Fruit fly (Drosophila melanogaster) whole organism, embryonic: Measurements from ENCODE around the gene Taf2.
A peak's percentile ranks its signal among the peaks of the same experiment; 100 is the strongest.

Source experiments
- Aef1 ChIP-seq: fragments of 200-800 bp; sonication (Bioruptor generic); IDR thresholded peaks from 3 replicates; pipeline ENCODE4 v1.3.6; 2022; ENCODE audit warnings: missing biosample characterization, missing genetic modification characterization
- CG10274 ChIP-seq: fragments of 200-800 bp; sonication (Bioruptor generic); optimal IDR thresholded peaks from 3 replicates; lab custom pipeline; 2017; ENCODE audit warnings: missing biosample characterization, mild to moderate bottlenecking, missing genetic modification characterization
- CG10543 ChIP-seq: fragments of 200-800 bp; sonication (Bioruptor generic); optimal IDR thresholded peaks from 3 replicates; lab custom pipeline; 2017; ENCODE audit warnings: missing biosample characterization, mild to moderate bottlenecking, missing genetic modification characterization, moderate library complexity
- CG10959 ChIP-seq: fragments of 200-800 bp; sonication (Bioruptor generic); IDR thresholded peaks from 2 replicates; pipeline ENCODE4 v1.3.6; 2022; ENCODE audit warnings: missing biosample characterization, missing genetic modification characterization
- CG11456 ChIP-seq: fragments of 200-800 bp; sonication (Bioruptor generic); IDR thresholded peaks from 3 replicates; pipeline ENCODE4 v1.3.6; 2022; ENCODE audit warnings: missing biosample characterization, missing genetic modification characterization
- CG12071 ChIP-seq: fragments of 200-800 bp; sonication (Bioruptor generic); optimal IDR thresholded peaks from 3 replicates; lab custom pipeline; 2018; ENCODE audit warnings: missing biosample characterization, mild to moderate bottlenecking, missing genetic modification characterization
- CG14860 ChIP-seq: fragments of 200-800 bp; sonication (Bioruptor generic); IDR thresholded peaks from 3 replicates; pipeline ENCODE4 v1.3.6; 2022; ENCODE audit warnings: missing biosample characterization, missing genetic modification characterization; ENCODE audit not compliant: partially characterized antibody
- CG15269 ChIP-seq: fragments of 200-800 bp; sonication (Bioruptor generic); optimal IDR thresholded peaks from 2 replicates; lab custom pipeline; 2018; ENCODE audit warnings: missing biosample characterization, mild to moderate bottlenecking, missing genetic modification characterization, moderate library complexity
- CG1647 ChIP-seq: fragments of 200-800 bp; sonication (Bioruptor generic); optimal IDR thresholded peaks from 3 replicates; lab custom pipeline; 2016; ENCODE audit warnings: missing biosample characterization, missing genetic modification characterization
- CG16813 ChIP-seq: fragments of 200-800 bp; sonication (Bioruptor generic); IDR thresholded peaks from 3 replicates; pipeline ENCODE4 v1.3.6; 2022; ENCODE audit warnings: missing biosample characterization, missing genetic modification characterization; ENCODE audit not compliant: partially characterized antibody
- CG18599 ChIP-seq: fragments of 200-800 bp; sonication (Bioruptor generic); optimal IDR thresholded peaks from 3 replicates; lab custom pipeline; 2017; ENCODE audit warnings: missing biosample characterization, missing genetic modification characterization, mild to moderate bottlenecking, moderate library complexity, missing genetic modification reagents
- CG2889 ChIP-seq: fragments of 200-800 bp; sonication (Bioruptor generic); IDR thresholded peaks from 3 replicates; pipeline ENCODE4 v1.3.6; 2022; ENCODE audit warnings: missing biosample characterization, missing genetic modification characterization
- CG3065 ChIP-seq: fragments of 200-800 bp; sonication (Bioruptor generic); optimal IDR thresholded peaks from 2 replicates; lab custom pipeline; 2016; ENCODE audit warnings: missing biosample characterization, missing genetic modification characterization
- CG31365 ChIP-seq: fragments of 200-800 bp; sonication (Bioruptor generic); optimal IDR thresholded peaks from 2 replicates; lab custom pipeline; 2018; ENCODE audit warnings: missing biosample characterization, mild to moderate bottlenecking, missing genetic modification characterization
- CG4328 ChIP-seq: fragments of 200-800 bp; sonication (Bioruptor generic); optimal IDR thresholded peaks from 3 replicates; lab custom pipeline; 2017; ENCODE audit warnings: missing biosample characterization, missing genetic modification reagents, missing genetic modification characterization
- CG5180 ChIP-seq: fragments of 200-800 bp; sonication (Bioruptor generic); optimal IDR thresholded peaks from 3 replicates; lab custom pipeline; 2017; ENCODE audit warnings: missing biosample characterization, missing genetic modification characterization, mild to moderate bottlenecking, moderate library complexity, missing genetic modification reagents
- CG6254 ChIP-seq: fragments of 200-800 bp; sonication (Bioruptor generic); optimal IDR thresholded peaks from 3 replicates; lab custom pipeline; 2017; ENCODE audit warnings: mild to moderate bottlenecking, missing biosample characterization, missing genetic modification reagents, missing genetic modification characterization
- CG8478 ChIP-seq: fragments of >200 bp; optimal IDR thresholded peaks from 2 replicates; lab custom pipeline; 2018
- CG8765 ChIP-seq: fragments of 200-800 bp; sonication (Bioruptor generic); IDR thresholded peaks from 2 replicates; pipeline ENCODE4 v1.3.6; 2022; ENCODE audit warnings: missing biosample characterization, missing genetic modification characterization
- Dbx ChIP-seq: fragments of 200-800 bp; sonication (Bioruptor generic); IDR thresholded peaks from 3 replicates; pipeline ENCODE4 v1.3.6; 2022; ENCODE audit warnings: missing biosample characterization, missing genetic modification characterization
- Dip2 ChIP-seq: fragments of 200-800 bp; sonication (Bioruptor generic); IDR thresholded peaks from 2 replicates; pipeline ENCODE4 v1.3.6; 2022; ENCODE audit warnings: missing biosample characterization, missing genetic modification characterization
- Dll ChIP-seq: fragments of 200-800 bp; sonication (Bioruptor generic); IDR thresholded peaks from 4 replicates; pipeline ENCODE4 v1.3.6; 2022; ENCODE audit warnings: missing biosample characterization, missing genetic modification characterization; ENCODE audit not compliant: partially characterized antibody
- HHEX ChIP-seq: fragments of 200-800 bp; sonication (Bioruptor generic); optimal IDR thresholded peaks from 3 replicates; lab custom pipeline; 2017; ENCODE audit warnings: missing biosample characterization, mild to moderate bottlenecking, missing genetic modification characterization, missing genetic modification reagents
- HmgD ChIP-seq: fragments of 200-800 bp; sonication (Bioruptor generic); optimal IDR thresholded peaks from 3 replicates; lab custom pipeline; 2016; ENCODE audit warnings: missing biosample characterization, missing genetic modification characterization
- MESR4 ChIP-seq: fragments of 200-800 bp; sonication (Bioruptor generic); optimal IDR thresholded peaks from 2 replicates; lab custom pipeline; 2018; ENCODE audit warnings: missing biosample characterization, mild to moderate bottlenecking, missing genetic modification characterization, moderate library complexity
- Mes4 ChIP-seq: fragments of 200-800 bp; sonication (Bioruptor generic); optimal IDR thresholded peaks from 2 replicates; lab custom pipeline; 2016; ENCODE audit warnings: missing biosample characterization, missing genetic modification characterization
- PHDP ChIP-seq: fragments of 200-800 bp; sonication (Bioruptor generic); optimal IDR thresholded peaks from 3 replicates; lab custom pipeline; 2018; ENCODE audit warnings: missing biosample characterization, mild to moderate bottlenecking, missing genetic modification characterization, moderate library complexity
- Sox100B ChIP-seq: fragments of 200-800 bp; sonication (Bioruptor generic); optimal IDR thresholded peaks from 3 replicates; lab custom pipeline; 2018; ENCODE audit warnings: missing biosample characterization, mild to moderate bottlenecking, missing genetic modification characterization
- Usf ChIP-seq: fragments of 200-800 bp; sonication (Bioruptor generic); optimal IDR thresholded peaks from 2 replicates; lab custom pipeline; 2017; ENCODE audit warnings: missing genotype, missing biosample characterization, missing genetic modification characterization
- Xbp1 ChIP-seq: fragments of 200-800 bp; sonication (Bioruptor generic); optimal IDR thresholded peaks from 3 replicates; lab custom pipeline; 2016; ENCODE audit warnings: missing biosample characterization, mild to moderate bottlenecking, missing genetic modification characterization
- bigmax ChIP-seq: fragments of 200-800 bp; sonication (Bioruptor generic); optimal IDR thresholded peaks from 2 replicates; lab custom pipeline; 2018; ENCODE audit warnings: missing biosample characterization, mild to moderate bottlenecking, missing genetic modification characterization
- disco-r ChIP-seq: fragments of 200-800 bp; sonication (Bioruptor generic); optimal IDR thresholded peaks from 2 replicates; lab custom pipeline; 2016; ENCODE audit warnings: missing biosample characterization, missing genetic modification characterization
- ham ChIP-seq: fragments of 200-800 bp; sonication (Bioruptor generic); IDR thresholded peaks from 2 replicates; pipeline ENCODE4 v1.3.6; 2022; ENCODE audit warnings: missing biosample characterization, missing genetic modification characterization
- her ChIP-seq: fragments of 200-800 bp; sonication (Bioruptor generic); optimal IDR thresholded peaks from 2 replicates; lab custom pipeline; 2016; ENCODE audit warnings: missing biosample characterization, missing genetic modification characterization
- kni ChIP-seq: fragments of 200-800 bp; sonication (Bioruptor generic); optimal IDR thresholded peaks from 3 replicates; lab custom pipeline; 2017; ENCODE audit warnings: mild to moderate bottlenecking, missing biosample characterization, missing genetic modification reagents, missing genetic modification characterization
- lab ChIP-seq: fragments of 200-800 bp; sonication (Bioruptor generic); optimal IDR thresholded peaks from 3 replicates; lab custom pipeline; 2017; ENCODE audit warnings: missing biosample characterization, missing genetic modification characterization, mild to moderate bottlenecking, moderate library complexity, missing genetic modification reagents
- maf-S ChIP-seq: fragments of 200-800 bp; sonication (Bioruptor generic); optimal IDR thresholded peaks from 2 replicates; lab custom pipeline; 2016; ENCODE audit warnings: missing biosample characterization, missing genetic modification characterization
- nom ChIP-seq: fragments of 200-800 bp; sonication (Bioruptor generic); optimal IDR thresholded peaks from 2 replicates; lab custom pipeline; 2017; ENCODE audit warnings: missing biosample characterization, missing genetic modification characterization, mild to moderate bottlenecking, moderate library complexity, missing genetic modification reagents
- peb ChIP-seq: fragments of 200-800 bp; sonication (Bioruptor generic); IDR thresholded peaks from 2 replicates; pipeline ENCODE4 v1.3.6; 2022; ENCODE audit warnings: missing biosample characterization, missing genetic modification characterization
- phol ChIP-seq: fragments of 200-800 bp; sonication (Bioruptor generic); optimal IDR thresholded peaks from 3 replicates; lab custom pipeline; 2018; ENCODE audit warnings: missing biosample characterization, mild to moderate bottlenecking, missing genetic modification characterization, moderate library complexity
- pnt ChIP-seq: fragments of 200-800 bp; sonication (Bioruptor generic); optimal IDR thresholded peaks from 3 replicates; lab custom pipeline; 2016; ENCODE audit warnings: missing biosample characterization, missing genetic modification characterization
- repo ChIP-seq: fragments of 200-800 bp; sonication (Bioruptor generic); optimal IDR thresholded peaks from 2 replicates; lab custom pipeline; 2016; ENCODE audit warnings: missing biosample characterization, missing genetic modification characterization
- sim ChIP-seq: fragments of 200-800 bp; sonication (Bioruptor generic); IDR thresholded peaks from 2 replicates; pipeline ENCODE4 v1.3.6; 2022; ENCODE audit warnings: missing biosample characterization, missing genetic modification characterization
- sna ChIP-seq: fragments of 200-800 bp; sonication (Bioruptor generic); IDR thresholded peaks from 2 replicates; pipeline ENCODE4 v1.3.6; 2022; ENCODE audit warnings: missing biosample characterization, missing genetic modification characterization; ENCODE audit not compliant: partially characterized antibody
- stwl ChIP-seq: fragments of 200-800 bp; sonication (Bioruptor generic); optimal IDR thresholded peaks from 3 replicates; lab custom pipeline; 2018; ENCODE audit warnings: missing biosample characterization, mild to moderate bottlenecking, missing genetic modification characterization, moderate library complexity
- sug ChIP-seq: fragments of 200-800 bp; optimal IDR thresholded peaks from 2 replicates; lab custom pipeline; 2019; ENCODE audit warnings: missing biosample characterization, mild to moderate bottlenecking, missing genetic modification characterization, moderate library complexity
- tna ChIP-seq: fragments of 200-800 bp; sonication (Bioruptor generic); IDR thresholded peaks from 2 replicates; pipeline ENCODE4 v1.3.6; 2022; ENCODE audit warnings: missing biosample characterization, missing genetic modification characterization; ENCODE audit not compliant: partially characterized antibody
- trem ChIP-seq: fragments of 200-800 bp; optimal IDR thresholded peaks from 3 replicates; lab custom pipeline; 2019; ENCODE audit warnings: missing biosample characterization, mild to moderate bottlenecking, missing genetic modification characterization, moderate library complexity
- zen ChIP-seq: fragments of 200-800 bp; sonication (Bioruptor generic); optimal IDR thresholded peaks from 3 replicates; lab custom pipeline; 2018; ENCODE audit warnings: missing biosample characterization, mild to moderate bottlenecking, missing genetic modification characterization, moderate library complexity

The Taf2 gene

DNA sequence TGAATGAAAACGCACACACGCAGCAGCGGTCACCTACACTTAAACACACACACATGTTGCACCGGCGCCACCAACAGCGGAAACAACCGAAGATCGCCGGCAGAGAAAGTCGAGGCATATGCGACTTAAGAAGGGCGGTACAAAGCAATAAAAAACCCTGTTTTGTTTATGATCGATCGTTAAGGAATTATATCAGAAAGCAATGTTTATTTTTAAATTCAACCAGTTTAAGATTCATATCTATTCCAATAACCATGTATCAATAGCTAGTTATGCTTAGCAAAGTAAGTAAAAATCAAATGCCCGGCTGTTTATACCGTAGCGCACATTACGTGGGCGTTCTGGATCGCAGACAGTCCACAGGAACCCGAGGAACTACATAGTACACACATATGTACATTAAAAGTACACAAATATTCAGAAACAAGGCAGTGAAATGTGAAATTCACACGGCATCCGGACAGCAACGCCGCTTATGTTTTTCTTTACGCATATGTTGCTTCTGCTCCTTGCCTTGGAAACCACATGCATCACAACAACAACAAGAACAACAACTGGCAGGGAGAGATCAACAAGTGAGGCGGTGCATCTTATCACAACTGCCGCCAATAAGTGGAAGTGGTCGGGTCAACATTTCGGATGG is 32.6 kb downstream of the Taf2 start (continued):
- TF ChIP-seq maf-S (GFP tag; lab: Kevin White, UChicago) (peak; percentile 95), trem (peak; percentile 97), bigmax (GFP tag; lab: Kevin White, UChicago) (peak; percentile 59), CG6254 (GFP tag; lab: Kevin White, UChicago) (peak; percentile 97), PHDP (tag; lab: Kevin White, UChicago) (peak; percentile 93), CG31365 (peak; percentile 88), phol (peak; percentile 99), Mes4 (GFP tag; lab: Kevin White, UChicago) (peak; percentile 97), CG18599 (GFP tag; lab: Kevin White, UChicago) (peak; percentile 96), peb (peak; percentile 97), stwl (peak; percentile 66), CG8478 (lab: Kevin White, UChicago) (no peak), kni (GFP tag; lab: Kevin White, UChicago) (peak; percentile 100), CG4328 (GFP tag; lab: Kevin White, UChicago) (peak; percentile 94), zen (tag; lab: Kevin White, UChicago) (peak; percentile 99), CG15269 (peak; percentile 92), CG11456 (peak; percentile 93), CG2889 (GFP tag; lab: Robert Waterston, UW) (peak; percentile 91), Xbp1 (peak; percentile 96), HmgD (GFP tag; lab: Kevin White, UChicago) (peak; percentile 95), CG8765 (GFP tag; lab: Robert Waterston, UW) (peak; percentile 98), MESR4 (GFP tag; lab: Kevin White, UChicago) (peak; percentile 57), Dip2 (peak; percentile 65), Dll (no peak), sim (peak; percentile 98), CG3065 (GFP tag; lab: Kevin White, UChicago) (peak; percentile 92), CG10543 (GFP tag; lab: Kevin White, UChicago) (peak; percentile 89), Aef1 (GFP tag; lab: Robert Waterston, UW) (peak; percentile 85), HHEX (peak; percentile 97), Dbx (GFP tag; lab: Robert Waterston, UW) (peak; percentile 81), Usf (peak; percentile 96), CG10959 (GFP tag; lab: Robert Waterston, UW) (peak; percentile 98), sna (GFP tag; lab: Robert Waterston, UW) (no peak), pnt (GFP tag; lab: Kevin White, UChicago) (peak; percentile 98), nom (peak; percentile 90), sug (tag; lab: Kevin White, UChicago) (peak; percentile 81), disco-r (peak; percentile 94), CG12071 (GFP tag; lab: Kevin White, UChicago) (peak; percentile 96), ham (peak; percentile 76), CG5180 (GFP tag; lab: Kevin White, UChicago) (peak; percentile 92), her (peak; percentile 94), CG10274 (GFP tag; lab: Kevin White, UChicago) (peak; percentile 100), CG14860 (GFP tag; lab: Robert Waterston, UW) (no peak), CG16813 (GFP tag; lab: Robert Waterston, UW) (no peak), lab (GFP tag; lab: Kevin White, UChicago) (peak; percentile 97), repo (GFP tag; lab: Kevin White, UChicago) (peak; percentile 97), CG1647 (peak; percentile 93), tna (no peak), Sox100B (GFP tag; lab: Kevin White, UChicago) (peak; percentile 98)
